Worm (Caenorhabditis elegans) whole organism, young adult: ENCODE measurements around the gene nlp-19.

ENCODE experiments used
- attf-5 ChIP-seq: fragments of 200-800 bp; sonication (Bioruptor generic); optimal IDR thresholded peaks from 2 replicates; lab custom pipeline; 2018; ENCODE audit warnings: mild to moderate bottlenecking, missing genetic modification characterization, missing compliant biosample characterization
- lin-26 ChIP-seq: fragments of 200-800 bp; sonication (Bioruptor generic); IDR thresholded peaks from 2 replicates; pipeline ENCODE4 v1.3.6; 2022; ENCODE audit warnings: missing genetic modification reagents, missing genetic modification characterization, missing compliant biosample characterization
- lin-35 ChIP-seq, 3 experiments: fragments of 150-350 bp in 2 of 3; sonication (generic microtip) in 1 of 3; optimal IDR thresholded peaks; 2 replicates each; lab custom pipeline; 2014 to 2018; ENCODE audit warnings: missing biosample characterization in 3 of 3, missing genetic modification characterization in 3 of 3, missing genetic modification reagents in 3 of 3
- madf-10 ChIP-seq: sonication (generic microtip); optimal IDR thresholded peaks from 2 replicates; lab custom pipeline; 2016; ENCODE audit warnings: mild to moderate bottlenecking, missing genetic modification characterization, missing compliant biosample characterization
- mcd-1 ChIP-seq: fragments of 200-800 bp; sonication (Bioruptor generic); IDR thresholded peaks from 2 replicates; pipeline ENCODE4 v1.3.6; 2022; ENCODE audit warnings: missing genetic modification reagents, missing genetic modification characterization, missing compliant biosample characterization
- unc-62 ChIP-seq: fragments of 150-350 bp; optimal IDR thresholded peaks from 2 replicates; lab custom pipeline; 2014; ENCODE audit warnings: missing biosample characterization, missing genetic modification reagents, missing genetic modification characterization
- ztf-22 ChIP-seq: fragments of 200-800 bp; sonication (Bioruptor generic); optimal IDR thresholded peaks from 2 replicates; lab custom pipeline; 2018; ENCODE audit warnings: mild to moderate bottlenecking, missing genetic modification characterization, moderate library complexity, missing compliant biosample characterization

ce11 chrX:10989286-10989685 lies 30.8 kb downstream of the nlp-19 start:
- TF ChIP-seq unc-62 (no peak), mcd-1 (no peak), lin-26 (no peak), lin-35 (GFP tag; optimal IDR thresholded peaks at IDR 0.05; lab: Kevin White, UChicago) (no peak), ztf-22 (GFP tag; lab: Kevin White, UChicago) (no peak), madf-10 (no peak), attf-5 (GFP tag; lab: Kevin White, UChicago) (no peak)
